Worm (Caenorhabditis elegans): ENCODE data around the gene Y54G2A.52.

DNA sequence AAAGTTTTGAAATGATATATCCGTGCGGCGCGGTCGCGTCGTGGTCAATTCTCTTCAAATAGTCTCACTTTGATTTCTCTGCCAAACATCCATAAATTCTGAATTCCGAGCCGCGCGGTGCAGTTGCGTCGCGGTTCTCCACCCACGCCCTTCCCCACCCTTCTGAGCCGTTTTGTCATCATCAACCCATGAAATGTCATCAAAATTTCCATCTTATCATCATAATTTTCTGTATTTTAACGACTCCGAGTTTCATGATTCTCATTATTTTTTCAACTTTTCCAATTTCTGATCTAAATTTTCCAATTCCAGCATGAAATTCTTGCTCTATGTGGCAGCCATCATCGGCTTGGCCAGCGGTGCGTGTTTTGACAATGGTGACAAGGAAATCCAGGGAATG is 43.7 kb upstream of the Y54G2A.52 start, which contains the start of gene clec-84:
- TF ChIP-seq cog-1 (tag; optimal IDR thresholded peaks at IDR 0.05) (no peak), tab-1 (GFP tag; IDR thresholded peaks at IDR 0.05) (no peak), ztf-23 (GFP tag; IDR thresholded peaks at IDR 0.05) (no peak), med-1 (GFP tag; optimal IDR thresholded peaks at IDR 0.05; ENCODE audit: insufficient read depth) (no peak), flt-1 (GFP tag; IDR thresholded peaks at IDR 0.05) (no peak), klf-2 (GFP tag; conservative IDR thresholded peaks at IDR 0.05) (no peak)
